Fruit fly (Drosophila melanogaster) whole organism, embryonic: ENCODE measurements around the gene mib2.

Source experiments
- BEAF-32 ChIP-seq: fragments of 200-800 bp; sonication (Bioruptor generic); optimal IDR thresholded peaks from 3 replicates; lab custom pipeline; 2017; ENCODE audit warnings: missing biosample characterization, missing genetic modification characterization, mild to moderate bottlenecking, moderate library complexity, missing genetic modification reagents
- Bgb ChIP-seq: fragments of 200-800 bp; sonication (Bioruptor generic); IDR thresholded peaks from 2 replicates; pipeline ENCODE4 v1.3.6; 2022; ENCODE audit warnings: missing biosample characterization, missing genetic modification characterization; ENCODE audit not compliant: partially characterized antibody
- CG10462 ChIP-seq: fragments of 200-800 bp; sonication (Bioruptor generic); optimal IDR thresholded peaks from 2 replicates; lab custom pipeline; 2016; ENCODE audit warnings: missing biosample characterization, missing genetic modification characterization
- CG10959 ChIP-seq: fragments of 200-800 bp; sonication (Bioruptor generic); IDR thresholded peaks from 2 replicates; pipeline ENCODE4 v1.3.6; 2022; ENCODE audit warnings: missing biosample characterization, missing genetic modification characterization
- CG11247 ChIP-seq: fragments of 200-800 bp; sonication (Bioruptor generic); IDR thresholded peaks from 2 replicates; pipeline ENCODE4 v1.3.6; 2022; ENCODE audit warnings: missing biosample characterization, missing genetic modification characterization
- CG13287 ChIP-seq: fragments of 200-800 bp; sonication (Bioruptor generic); IDR thresholded peaks from 2 replicates; pipeline ENCODE4 v1.3.6; 2022; ENCODE audit warnings: missing biosample characterization, missing genetic modification characterization; ENCODE audit not compliant: partially characterized antibody
- CG14860 ChIP-seq: fragments of 200-800 bp; sonication (Bioruptor generic); IDR thresholded peaks from 3 replicates; pipeline ENCODE4 v1.3.6; 2022; ENCODE audit warnings: missing biosample characterization, missing genetic modification characterization; ENCODE audit not compliant: partially characterized antibody
- CG15011 ChIP-seq: fragments of 200-800 bp; sonication (Bioruptor generic); optimal IDR thresholded peaks from 3 replicates; lab custom pipeline; 2018; ENCODE audit warnings: missing biosample characterization, mild to moderate bottlenecking, missing genetic modification characterization
- CG17829 ChIP-seq: fragments of 200-800 bp; optimal IDR thresholded peaks from 2 replicates; lab custom pipeline; 2019; ENCODE audit warnings: missing biosample characterization, mild to moderate bottlenecking, missing genetic modification characterization, moderate library complexity
- CG18262 ChIP-seq: fragments of 200-800 bp; optimal IDR thresholded peaks from 3 replicates; lab custom pipeline; 2019; ENCODE audit warnings: missing biosample characterization, mild to moderate bottlenecking, missing genetic modification characterization, moderate library complexity
- CG2199 ChIP-seq: fragments of 200-800 bp; sonication (Bioruptor generic); IDR thresholded peaks from 3 replicates; pipeline ENCODE4 v1.3.6; 2022; ENCODE audit warnings: missing biosample characterization, missing genetic modification characterization
- CG31365 ChIP-seq: fragments of 200-800 bp; sonication (Bioruptor generic); optimal IDR thresholded peaks from 2 replicates; lab custom pipeline; 2018; ENCODE audit warnings: missing biosample characterization, mild to moderate bottlenecking, missing genetic modification characterization
- CG32532 ChIP-seq: fragments of 200-800 bp; sonication (Bioruptor generic); IDR thresholded peaks from 2 replicates; pipeline ENCODE4 v1.3.6; 2022; ENCODE audit warnings: missing biosample characterization, missing genetic modification characterization
- CG34422 ChIP-seq: fragments of 200-800 bp; sonication (Bioruptor generic); IDR thresholded peaks from 3 replicates; pipeline ENCODE4 v1.3.6; 2022; ENCODE audit warnings: missing biosample characterization, missing genetic modification characterization
- CG4424 ChIP-seq: fragments of 200-800 bp; sonication (Bioruptor generic); optimal IDR thresholded peaks from 3 replicates; lab custom pipeline; 2016; ENCODE audit warnings: missing biosample characterization, missing genetic modification characterization
- CG4854 ChIP-seq: fragments of 200-800 bp; sonication (Bioruptor generic); optimal IDR thresholded peaks from 2 replicates; lab custom pipeline; 2016; ENCODE audit warnings: missing biosample characterization, missing genetic modification characterization, inconsistent platforms
- CG6683 ChIP-seq: fragments of 200-800 bp; sonication (Bioruptor generic); optimal IDR thresholded peaks from 2 replicates; lab custom pipeline; 2017; ENCODE audit warnings: missing biosample characterization, mild to moderate bottlenecking, missing genetic modification characterization, missing genetic modification reagents
- CG6813 ChIP-seq: fragments of 200-800 bp; sonication (Bioruptor generic); optimal IDR thresholded peaks from 2 replicates; lab custom pipeline; 2017; ENCODE audit warnings: missing biosample characterization, missing genetic modification characterization, mild to moderate bottlenecking, moderate library complexity, missing genetic modification reagents
- CG6854 ChIP-seq: fragments of 200-800 bp; sonication (Bioruptor generic); optimal IDR thresholded peaks from 3 replicates; lab custom pipeline; 2017; ENCODE audit warnings: missing biosample characterization, mild to moderate bottlenecking, missing genetic modification characterization
- CG7271 ChIP-seq: fragments of 200-800 bp; sonication (Bioruptor generic); optimal IDR thresholded peaks from 2 replicates; lab custom pipeline; 2018; ENCODE audit warnings: missing biosample characterization, mild to moderate bottlenecking, missing genetic modification characterization, moderate library complexity
- CG7928 ChIP-seq: fragments of 200-800 bp; sonication (Bioruptor generic); optimal IDR thresholded peaks from 2 replicates; lab custom pipeline; 2017; ENCODE audit warnings: missing biosample characterization, mild to moderate bottlenecking, missing genetic modification characterization
- CG8765 ChIP-seq: fragments of 200-800 bp; sonication (Bioruptor generic); IDR thresholded peaks from 2 replicates; pipeline ENCODE4 v1.3.6; 2022; ENCODE audit warnings: missing biosample characterization, missing genetic modification characterization
- Camta ChIP-seq: fragments of 200-800 bp; sonication (Bioruptor generic); optimal IDR thresholded peaks from 2 replicates; lab custom pipeline; 2016; ENCODE audit warnings: missing biosample characterization, missing genetic modification characterization
- CkIIα-i1 ChIP-seq: fragments of 200-800 bp; sonication (Bioruptor generic); IDR thresholded peaks from 2 replicates; pipeline ENCODE4 v1.3.6; 2022; ENCODE audit warnings: missing biosample characterization, missing genetic modification characterization
- Dip2 ChIP-seq: fragments of 200-800 bp; sonication (Bioruptor generic); IDR thresholded peaks from 2 replicates; pipeline ENCODE4 v1.3.6; 2022; ENCODE audit warnings: missing biosample characterization, missing genetic modification characterization
- Dll ChIP-seq: fragments of 200-800 bp; sonication (Bioruptor generic); IDR thresholded peaks from 4 replicates; pipeline ENCODE4 v1.3.6; 2022; ENCODE audit warnings: missing biosample characterization, missing genetic modification characterization; ENCODE audit not compliant: partially characterized antibody
- Drgx ChIP-seq: fragments of 200-800 bp; sonication (Bioruptor generic); IDR thresholded peaks from 2 replicates; pipeline ENCODE4 v1.3.6; 2022; ENCODE audit warnings: missing biosample characterization, missing genetic modification characterization
- Ets65A ChIP-seq: fragments of 200-800 bp; sonication (Bioruptor generic); peaks from one replicate; lab custom pipeline; 2016; ENCODE audit warnings: missing biosample characterization, missing genetic modification characterization
- HLH3B ChIP-seq: fragments of 200-800 bp; sonication (Bioruptor generic); IDR thresholded peaks from 2 replicates; pipeline ENCODE4 v1.3.6; 2022; ENCODE audit warnings: missing biosample characterization, missing genetic modification characterization
- Mrtf ChIP-seq: fragments of 200-800 bp; sonication (Bioruptor generic); IDR thresholded peaks from 3 replicates; pipeline ENCODE4 v1.3.6; 2022; ENCODE audit warnings: missing biosample characterization, missing genetic modification characterization
- NFAT ChIP-seq: fragments of 200-800 bp; sonication (Bioruptor generic); IDR thresholded peaks from 2 replicates; pipeline ENCODE4 v1.3.6; 2022; ENCODE audit warnings: missing biosample characterization, missing genetic modification characterization
- Nf-YB ChIP-seq: fragments of 200-800 bp; sonication (Bioruptor generic); optimal IDR thresholded peaks from 3 replicates; lab custom pipeline; 2019; ENCODE audit warnings: missing biosample characterization, mild to moderate bottlenecking, missing genetic modification characterization, moderate library complexity
- ara ChIP-seq: fragments of 200-800 bp; sonication (Bioruptor generic); IDR thresholded peaks from 2 replicates; pipeline ENCODE4 v1.3.6; 2022; ENCODE audit warnings: missing biosample characterization, missing genetic modification characterization
- az2 ChIP-seq: fragments of 200-800 bp; sonication (Bioruptor generic); optimal IDR thresholded peaks from 3 replicates; lab custom pipeline; 2016; ENCODE audit warnings: missing biosample characterization, missing genetic modification characterization
- bigmax ChIP-seq: fragments of 200-800 bp; sonication (Bioruptor generic); optimal IDR thresholded peaks from 2 replicates; lab custom pipeline; 2018; ENCODE audit warnings: missing biosample characterization, mild to moderate bottlenecking, missing genetic modification characterization
- cg ChIP-seq: fragments of 200-800 bp; sonication (Bioruptor generic); optimal IDR thresholded peaks from 3 replicates; lab custom pipeline; 2019; ENCODE audit warnings: missing biosample characterization, mild to moderate bottlenecking, missing genetic modification characterization, moderate library complexity
- chn ChIP-seq: fragments of 200-800 bp; sonication (Bioruptor generic); optimal IDR thresholded peaks from 2 replicates; lab custom pipeline; 2016; ENCODE audit warnings: missing biosample characterization, missing genetic modification characterization
- ci ChIP-seq: fragments of 200-800 bp; sonication (Bioruptor generic); IDR thresholded peaks from 3 replicates; pipeline ENCODE4 v1.3.6; 2022; ENCODE audit warnings: missing biosample characterization, missing genetic modification characterization
- danr ChIP-seq: fragments of 200-800 bp; sonication (Bioruptor generic); IDR thresholded peaks from 2 replicates; pipeline ENCODE4 v1.3.6; 2022; ENCODE audit warnings: missing biosample characterization, missing genetic modification characterization
- en ChIP-seq: fragments of 200-800 bp; sonication (Bioruptor generic); optimal IDR thresholded peaks from 2 replicates; lab custom pipeline; 2016; ENCODE audit warnings: missing biosample characterization, missing genetic modification characterization
- eyg ChIP-seq: fragments of 200-800 bp; sonication (Bioruptor generic); optimal IDR thresholded peaks from 3 replicates; lab custom pipeline; 2016; ENCODE audit warnings: missing biosample characterization, missing genetic modification characterization
- fd96Cb ChIP-seq: fragments of 200-800 bp; sonication (Bioruptor generic); optimal IDR thresholded peaks from 2 replicates; lab custom pipeline; 2018; ENCODE audit warnings: missing biosample characterization, mild to moderate bottlenecking, missing genetic modification characterization, moderate library complexity
- gsb ChIP-seq: fragments of 200-800 bp; sonication (Bioruptor generic); IDR thresholded peaks from 2 replicates; pipeline ENCODE4 v1.3.6; 2022; ENCODE audit warnings: missing biosample characterization, missing genetic modification characterization
- inv ChIP-seq: fragments of 200-800 bp; sonication (Bioruptor generic); IDR thresholded peaks from 2 replicates; pipeline ENCODE4 v1.3.6; 2022; ENCODE audit warnings: missing biosample characterization, missing genetic modification characterization; ENCODE audit not compliant: partially characterized antibody
- jumu ChIP-seq: fragments of 200-800 bp; sonication (Bioruptor generic); optimal IDR thresholded peaks from 3 replicates; lab custom pipeline; 2016; ENCODE audit warnings: missing biosample characterization, missing genetic modification characterization
- pzg ChIP-seq: fragments of 200-800 bp; sonication (Bioruptor generic); optimal IDR thresholded peaks from 3 replicates; lab custom pipeline; 2018; ENCODE audit warnings: missing biosample characterization, mild to moderate bottlenecking, missing genetic modification characterization, moderate library complexity
- sima ChIP-seq: fragments of 200-800 bp; sonication (Bioruptor generic); optimal IDR thresholded peaks from 2 replicates; lab custom pipeline; 2016; ENCODE audit warnings: missing biosample characterization, missing genetic modification characterization
- slbo ChIP-seq: fragments of 200-800 bp; sonication (Bioruptor generic); IDR thresholded peaks from 2 replicates; pipeline ENCODE4 v1.3.6; 2022; ENCODE audit warnings: missing biosample characterization, missing genetic modification characterization
- sr ChIP-seq: fragments of 200-800 bp; sonication (Bioruptor generic); IDR thresholded peaks from 3 replicates; pipeline ENCODE4 v1.3.6; 2022; ENCODE audit warnings: missing biosample characterization, missing genetic modification characterization

mib2 gene

dm6 chr2L:19027246-19027886 lies 6.9 kb upstream of the mib2 start, which contains the start of gene Sidpn (continued):
- TF ChIP-seq CG13287 (GFP tag; lab: Robert Waterston, UW) (peak; percentile 9; the same call in 1 of the 2 replicates), CG17829 (tag; lab: Kevin White, UChicago) (no peak), CG11247 (GFP tag; lab: Robert Waterston, UW) (peak; percentile 18; the same call in 1 of the 2 replicates), Bgb (GFP tag; lab: Robert Waterston, UW) (no peak; the same call in 1 of the 2 replicates), CG10462 (GFP tag; lab: Kevin White, UChicago) (no peak), az2 (no peak), CG6813 (GFP tag; lab: Kevin White, UChicago) (no peak), CG6683 (GFP tag; lab: Kevin White, UChicago) (no peak)

- TF ChIP-seq CG6813 (GFP tag; lab: Kevin White, UChicago) (no peak), danr (GFP tag; lab: Robert Waterston, UW) (no peak), CG7928 (GFP tag; lab: Kevin White, UChicago) (no peak), CG34422 (GFP tag; lab: Robert Waterston, UW) (no peak), Nf-YB (GFP tag; lab: Kevin White, UChicago) (no peak), Camta (GFP tag; lab: Kevin White, UChicago) (no peak), CG14860 (GFP tag; lab: Robert Waterston, UW) (peak; percentile 63), slbo (no peak), Bgb (GFP tag; lab: Robert Waterston, UW) (peak; percentile 76), inv (GFP tag; lab: Robert Waterston, UW) (peak; percentile 67), CG4424 (GFP tag; lab: Kevin White, UChicago) (no peak), en (no peak), Dll (GFP tag; lab: Robert Waterston, UW) (peak; percentile 85), CG15011 (GFP tag; lab: Kevin White, UChicago) (no peak), chn (GFP tag; lab: Kevin White, UChicago) (no peak), BEAF-32 (peak; percentile 68), Mrtf (GFP tag; lab: Robert Waterston, UW) (no peak), CG4854 (no peak), CG8765 (GFP tag; lab: Robert Waterston, UW) (no peak), pzg (GFP tag; lab: Kevin White, UChicago) (peak; percentile 23), fd96Cb (tag; lab: Kevin White, UChicago) (no peak), NFAT (no peak), Dip2 (GFP tag; lab: Robert Waterston, UW) (no peak), gsb (GFP tag; lab: Robert Waterston, UW) (no peak), cg (no peak), ara (GFP tag; lab: Robert Waterston, UW) (no peak), sr (GFP tag; lab: Robert Waterston, UW) (no peak), ci (GFP tag; lab: Robert Waterston, UW) (no peak), HLH3B (GFP tag; lab: Robert Waterston, UW) (no peak), CG18262 (tag; lab: Kevin White, UChicago) (no peak), Drgx (GFP tag; lab: Robert Waterston, UW) (no peak), CG2199 (GFP tag; lab: Robert Waterston, UW) (no peak), CG6854 (GFP tag; lab: Kevin White, UChicago) (no peak), CG10959 (no peak), bigmax (GFP tag; lab: Kevin White, UChicago) (no peak), jumu (GFP tag; lab: Kevin White, UChicago) (no peak), CG31365 (tag; lab: Kevin White, UChicago) (no peak), eyg (GFP tag; lab: Kevin White, UChicago) (no peak), CG7271 (no peak), CkIIα-i1 (GFP tag; lab: Robert Waterston, UW) (no peak), Ets65A (GFP tag; lab: Kevin White, UChicago) (no peak), CG32532 (GFP tag; lab: Robert Waterston, UW) (no peak), sima (GFP tag; lab: Kevin White, UChicago) (no peak)
Observed at dm6 chr2L:19033288-19033687, 956 bp upstream of the mib2 start, which contains the start of gene hook. Gene hook (minus strand): TSS chr2L:19033498.
